Fruit fly (Drosophila melanogaster) whole organism, embryonic: ENCODE results near the gene CG13457.
A peak's percentile ranks its signal among the peaks of the same experiment; 100 is the strongest.

Experiments
- Aef1 ChIP-seq: fragments of 200-800 bp; sonication (Bioruptor generic); IDR thresholded peaks from 3 replicates; pipeline ENCODE4 v1.3.6; 2022; ENCODE audit warnings: missing biosample characterization, missing genetic modification characterization
- CG10147 ChIP-seq: fragments of 200-800 bp; sonication (Bioruptor generic); optimal IDR thresholded peaks from 2 replicates; lab custom pipeline; 2019; ENCODE audit warnings: missing biosample characterization, mild to moderate bottlenecking, missing genetic modification characterization, moderate library complexity
- CG10209 ChIP-seq: fragments of 200-800 bp; sonication (Bioruptor generic); optimal IDR thresholded peaks from 3 replicates; lab custom pipeline; 2017; ENCODE audit warnings: missing biosample characterization, mild to moderate bottlenecking, missing genetic modification characterization, missing genetic modification reagents
- CG10274 ChIP-seq: fragments of 200-800 bp; sonication (Bioruptor generic); optimal IDR thresholded peaks from 3 replicates; lab custom pipeline; 2017; ENCODE audit warnings: missing biosample characterization, mild to moderate bottlenecking, missing genetic modification characterization
- CG11247 ChIP-seq: fragments of 200-800 bp; sonication (Bioruptor generic); IDR thresholded peaks from 2 replicates; pipeline ENCODE4 v1.3.6; 2022; ENCODE audit warnings: missing biosample characterization, missing genetic modification characterization
- CG11560 ChIP-seq: fragments of 200-800 bp; sonication (Bioruptor generic); IDR thresholded peaks from 3 replicates; pipeline ENCODE4 v1.3.6; 2022; ENCODE audit warnings: missing biosample characterization, missing genetic modification characterization
- CG15479 ChIP-seq: fragments of 200-800 bp; sonication (Bioruptor generic); optimal IDR thresholded peaks from 3 replicates; lab custom pipeline; 2019; ENCODE audit warnings: missing biosample characterization, mild to moderate bottlenecking, missing genetic modification characterization, moderate library complexity
- CG16815 ChIP-seq: fragments of 200-800 bp; sonication (Bioruptor generic); optimal IDR thresholded peaks from 3 replicates; lab custom pipeline; 2017; ENCODE audit warnings: missing biosample characterization, mild to moderate bottlenecking, missing genetic modification characterization
- CG17328 ChIP-seq: fragments of 200-800 bp; sonication (Bioruptor generic); IDR thresholded peaks from 2 replicates; pipeline ENCODE4 v1.3.6; 2022; ENCODE audit warnings: missing biosample characterization, missing genetic modification characterization
- CG17385 ChIP-seq: fragments of 200-800 bp; sonication (Bioruptor generic); optimal IDR thresholded peaks from 3 replicates; lab custom pipeline; 2018; ENCODE audit warnings: missing biosample characterization, mild to moderate bottlenecking, missing genetic modification characterization
- CG18599 ChIP-seq: fragments of 200-800 bp; sonication (Bioruptor generic); optimal IDR thresholded peaks from 3 replicates; lab custom pipeline; 2017; ENCODE audit warnings: missing biosample characterization, missing genetic modification characterization, mild to moderate bottlenecking, moderate library complexity, missing genetic modification reagents
- CG30020 ChIP-seq: fragments of 200-800 bp; optimal IDR thresholded peaks from 2 replicates; lab custom pipeline; 2019; ENCODE audit warnings: missing biosample characterization, mild to moderate bottlenecking, missing genetic modification characterization, moderate library complexity
- CG3847 ChIP-seq: fragments of 200-800 bp; sonication (Bioruptor generic); IDR thresholded peaks from 2 replicates; pipeline ENCODE4 v1.3.6; 2022; ENCODE audit warnings: missing biosample characterization, missing genetic modification characterization
- CG5953 ChIP-seq: fragments of 200-800 bp; sonication (Bioruptor generic); IDR thresholded peaks from 2 replicates; pipeline ENCODE4 v1.3.6; 2022; ENCODE audit warnings: missing biosample characterization, missing genetic modification characterization
- CG6689 ChIP-seq: fragments of 200-800 bp; sonication (Bioruptor generic); IDR thresholded peaks from 2 replicates; pipeline ENCODE4 v1.3.6; 2022; ENCODE audit warnings: missing biosample characterization, missing genetic modification characterization
- CG8290 ChIP-seq, 3 experiments: fragments of 200-800 bp; sonication (Bioruptor generic); optimal IDR thresholded peaks; 2 replicates each; lab custom pipeline; 2016 to 2019; ENCODE audit warnings: missing biosample characterization in 3 of 3, missing genetic modification characterization in 3 of 3, mild to moderate bottlenecking in 2 of 3, moderate library complexity in 1 of 3
- CG9609 ChIP-seq: fragments of 200-800 bp; sonication (Bioruptor generic); optimal IDR thresholded peaks from 3 replicates; lab custom pipeline; 2016; ENCODE audit warnings: missing biosample characterization, missing genetic modification characterization
- Dbx ChIP-seq: fragments of 200-800 bp; sonication (Bioruptor generic); IDR thresholded peaks from 3 replicates; pipeline ENCODE4 v1.3.6; 2022; ENCODE audit warnings: missing biosample characterization, missing genetic modification characterization
- Ets65A ChIP-seq: fragments of 200-800 bp; sonication (Bioruptor generic); peaks from one replicate; lab custom pipeline; 2016; ENCODE audit warnings: missing biosample characterization, missing genetic modification characterization
- HHEX ChIP-seq: fragments of 200-800 bp; sonication (Bioruptor generic); optimal IDR thresholded peaks from 3 replicates; lab custom pipeline; 2017; ENCODE audit warnings: missing biosample characterization, mild to moderate bottlenecking, missing genetic modification characterization, missing genetic modification reagents
- Hr51 ChIP-seq, 2 experiments: fragments of 200-800 bp; sonication (Bioruptor generic); optimal IDR thresholded peaks; 2 replicates in 1 of 2; 3 replicates in 1 of 2; lab custom pipeline; 2016 to 2018; ENCODE audit warnings: missing biosample characterization in 2 of 2, missing genetic modification characterization in 2 of 2, mild to moderate bottlenecking in 1 of 2, moderate library complexity in 1 of 2
- Kr ChIP-seq: fragments of 200-800 bp; sonication (Bioruptor generic); optimal IDR thresholded peaks from 2 replicates; lab custom pipeline; 2017; ENCODE audit warnings: missing biosample characterization, mild to moderate bottlenecking, missing genetic modification characterization
- Lhr ChIP-seq: fragments of 200-800 bp; sonication (Bioruptor generic); optimal IDR thresholded peaks from 3 replicates; lab custom pipeline; 2017; ENCODE audit warnings: mild to moderate bottlenecking, missing biosample characterization, missing genetic modification reagents, missing genetic modification characterization
- Med ChIP-seq: fragments of 200-800 bp; sonication (Bioruptor generic); peaks from one replicate; lab custom pipeline; 2016; ENCODE audit warnings: missing biosample characterization, missing genetic modification characterization, mild to moderate bottlenecking, inconsistent platforms, moderate library complexity
- Myb ChIP-seq: fragments of 200-800 bp; sonication (Bioruptor generic); optimal IDR thresholded peaks from 2 replicates; lab custom pipeline; 2016; ENCODE audit warnings: missing biosample characterization, missing genetic modification characterization
- Sox102F ChIP-seq: fragments of 200-800 bp; sonication (Bioruptor generic); optimal IDR thresholded peaks from 2 replicates; lab custom pipeline; 2018; ENCODE audit warnings: missing biosample characterization, mild to moderate bottlenecking, missing genetic modification characterization, moderate library complexity
- Sry-β ChIP-seq: fragments of 200-800 bp; sonication (Bioruptor generic); optimal IDR thresholded peaks from 2 replicates; lab custom pipeline; 2018; ENCODE audit warnings: missing biosample characterization, mild to moderate bottlenecking, missing genetic modification characterization, moderate library complexity
- br ChIP-seq: fragments of >200 bp; optimal IDR thresholded peaks from 2 replicates; lab custom pipeline; 2017
- cato ChIP-seq: fragments of 200-800 bp; sonication (Bioruptor generic); optimal IDR thresholded peaks from 2 replicates; lab custom pipeline; 2016; ENCODE audit warnings: missing biosample characterization, missing genetic modification characterization, borderline replicate concordance
- chm ChIP-seq: fragments of 200-800 bp; sonication (Bioruptor generic); IDR thresholded peaks from 2 replicates; pipeline ENCODE4 v1.3.6; 2022; ENCODE audit warnings: missing biosample characterization, missing genetic modification characterization
- ci ChIP-seq: fragments of 200-800 bp; sonication (Bioruptor generic); IDR thresholded peaks from 3 replicates; pipeline ENCODE4 v1.3.6; 2022; ENCODE audit warnings: missing biosample characterization, missing genetic modification characterization
- crc ChIP-seq: fragments of 200-800 bp; sonication (Bioruptor generic); optimal IDR thresholded peaks from 2 replicates; lab custom pipeline; 2016; ENCODE audit warnings: missing biosample characterization, missing genetic modification characterization
- danr ChIP-seq: fragments of 200-800 bp; sonication (Bioruptor generic); IDR thresholded peaks from 2 replicates; pipeline ENCODE4 v1.3.6; 2022; ENCODE audit warnings: missing biosample characterization, missing genetic modification characterization
- dmrt11E ChIP-seq: fragments of 200-800 bp; sonication (Bioruptor generic); optimal IDR thresholded peaks from 3 replicates; lab custom pipeline; 2018; ENCODE audit warnings: missing biosample characterization, mild to moderate bottlenecking, missing genetic modification characterization, moderate library complexity
- gem ChIP-seq: fragments of 200-800 bp; sonication (Bioruptor generic); optimal IDR thresholded peaks from 2 replicates; lab custom pipeline; 2019; ENCODE audit warnings: missing biosample characterization, mild to moderate bottlenecking, missing genetic modification characterization, moderate library complexity
- gt ChIP-seq: fragments of 200-800 bp; sonication (Bioruptor generic); IDR thresholded peaks from 2 replicates; pipeline ENCODE4 v1.3.6; 2022; ENCODE audit warnings: missing biosample characterization, missing genetic modification characterization
- insv ChIP-seq, 2 experiments: fragments of 200-800 bp; sonication (Bioruptor generic); optimal IDR thresholded peaks; 3 replicates each; lab custom pipeline; 2016 to 2018; ENCODE audit warnings: missing biosample characterization in 2 of 2, missing genetic modification characterization in 2 of 2
- lbe ChIP-seq: fragments of 200-800 bp; sonication (Bioruptor generic); optimal IDR thresholded peaks from 2 replicates; lab custom pipeline; 2016; ENCODE audit warnings: missing biosample characterization, mild to moderate bottlenecking, missing genetic modification characterization
- lmd ChIP-seq: fragments of 200-800 bp; sonication (Bioruptor generic); IDR thresholded peaks from 2 replicates; pipeline ENCODE4 v1.3.6; 2022; ENCODE audit warnings: missing biosample characterization, missing genetic modification characterization
- pb ChIP-seq: fragments of 200-800 bp; sonication (Bioruptor generic); optimal IDR thresholded peaks from 3 replicates; lab custom pipeline; 2016; ENCODE audit warnings: missing biosample characterization, missing genetic modification characterization
- rib ChIP-seq: fragments of 200-800 bp; sonication (Bioruptor generic); IDR thresholded peaks from 2 replicates; pipeline ENCODE4 v1.3.6; 2022; ENCODE audit warnings: missing biosample characterization, missing genetic modification characterization
- salm ChIP-seq: fragments of 200-800 bp; sonication (Bioruptor generic); optimal IDR thresholded peaks from 2 replicates; lab custom pipeline; 2018; ENCODE audit warnings: missing biosample characterization, mild to moderate bottlenecking, missing genetic modification characterization
- slbo ChIP-seq: fragments of 200-800 bp; sonication (Bioruptor generic); IDR thresholded peaks from 2 replicates; pipeline ENCODE4 v1.3.6; 2022; ENCODE audit warnings: missing biosample characterization, missing genetic modification characterization
- sqz ChIP-seq: fragments of 200-800 bp; sonication (Bioruptor generic); optimal IDR thresholded peaks from 3 replicates; lab custom pipeline; 2018; ENCODE audit warnings: missing biosample characterization, mild to moderate bottlenecking, missing genetic modification characterization
- stc ChIP-seq: fragments of 200-800 bp; sonication (Bioruptor generic); IDR thresholded peaks from 2 replicates; pipeline ENCODE4 v1.3.6; 2022; ENCODE audit warnings: missing biosample characterization, missing genetic modification characterization
- tap ChIP-seq: fragments of 200-800 bp; optimal IDR thresholded peaks from 3 replicates; lab custom pipeline; 2019; ENCODE audit warnings: missing biosample characterization, mild to moderate bottlenecking, missing genetic modification characterization, moderate library complexity
- toy ChIP-seq: fragments of 200-800 bp; sonication (Bioruptor generic); IDR thresholded peaks from 2 replicates; pipeline ENCODE4 v1.3.6; 2022; ENCODE audit warnings: missing biosample characterization, missing genetic modification characterization
- tx ChIP-seq: fragments of 200-800 bp; sonication (Bioruptor generic); optimal IDR thresholded peaks from 2 replicates; lab custom pipeline; 2016; ENCODE audit warnings: missing biosample characterization, missing genetic modification characterization
- vvl ChIP-seq: fragments of 200-800 bp; sonication (Bioruptor generic); IDR thresholded peaks from 2 replicates; pipeline ENCODE4 v1.3.6; 2022; ENCODE audit warnings: missing biosample characterization, missing genetic modification characterization

CG13457 gene

dm6 chr3L:15104849-15105555, 26.2 kb downstream of the CG13457 start (continued):
- TF ChIP-seq CG11560 (tag; lab: Robert Waterston, UW), result peak; percentile 45; the same call in 1 of the 3 replicates
- no peak for TF ChIP-seq insv (GFP tag; optimal IDR thresholded peaks at IDR 0.05; lab: Kevin White, UChicago)
- peak; percentile 53 for TF ChIP-seq CG10209 (GFP tag; lab: Kevin White, UChicago)
- TF ChIP-seq CG9609, result peak; percentile 51
- TF ChIP-seq sqz (GFP tag; lab: Kevin White, UChicago), result peak; percentile 86
- TF ChIP-seq Kr (GFP tag; lab: Kevin White, UChicago), result no peak
- TF ChIP-seq gt (GFP tag; lab: Robert Waterston, UW), result 0 out of 2 replicates have a peak, but pooled peaks have one; percentile 61
- TF ChIP-seq slbo (GFP tag; lab: Robert Waterston, UW), result peak; percentile 60
- TF ChIP-seq CG8290 (GFP tag; optimal IDR thresholded peaks at IDR 0.05; lab: Kevin White, UChicago), result no peak
- TF ChIP-seq CG8290 (tag; optimal IDR thresholded peaks at IDR 0.05; lab: Kevin White, UChicago), result peak in 1 of 2 experiments; percentile 51
- no peak for TF ChIP-seq Sry-β
- no peak for TF ChIP-seq br (lab: Kevin White, UChicago)
- TF ChIP-seq CG17328 (GFP tag; lab: Robert Waterston, UW), result no peak
- TF ChIP-seq rib (GFP tag; lab: Robert Waterston, UW), result peak; percentile 27; the same call in 1 of the 2 replicates
- peak; percentile 35 for TF ChIP-seq Aef1
- TF ChIP-seq tap, result peak; percentile 28
- TF ChIP-seq crc (GFP tag; lab: Kevin White, UChicago), result peak; percentile 16
- TF ChIP-seq chm (GFP tag; lab: Robert Waterston, UW), result no peak
- peak; percentile 68 for TF ChIP-seq lmd
- peak; percentile 49; the same call in 1 of the 2 replicates for TF ChIP-seq danr (GFP tag; lab: Robert Waterston, UW)
- TF ChIP-seq CG10147 (GFP tag; lab: Kevin White, UChicago), result peak; percentile 35
- peak; percentile 51 for TF ChIP-seq HHEX
- TF ChIP-seq CG5953 (GFP tag; lab: Robert Waterston, UW), result peak; percentile 13; the same call in 1 of the 2 replicates
- TF ChIP-seq Myb (GFP tag; lab: Kevin White, UChicago), result peak; percentile 36
- peak; percentile 3 for TF ChIP-seq salm (tag; lab: Kevin White, UChicago)
- peak; percentile 8 for TF ChIP-seq CG10274 (GFP tag; lab: Kevin White, UChicago)
- peak; percentile 71 for TF ChIP-seq Sox102F (GFP tag; lab: Kevin White, UChicago)
- peak; percentile 61 for TF ChIP-seq CG17385 (GFP tag; lab: Kevin White, UChicago)
- peak; percentile 71 for TF ChIP-seq gem
- peak; percentile 83 for TF ChIP-seq Med (GFP tag; lab: Kevin White, UChicago)
- peak; percentile 6 for TF ChIP-seq tx (GFP tag; lab: Kevin White, UChicago)
- peak; percentile 0 for TF ChIP-seq cato
- no peak for TF ChIP-seq CG30020
- peak; percentile 51 for TF ChIP-seq CG11247 (GFP tag; lab: Robert Waterston, UW)
- TF ChIP-seq Hr51 (GFP tag; optimal IDR thresholded peaks at IDR 0.05; lab: Kevin White, UChicago), result peak in 1 of 2 experiments; percentile 69
- TF ChIP-seq ci, result no peak
- no peak for TF ChIP-seq CG15479
- TF ChIP-seq Ets65A (GFP tag; lab: Kevin White, UChicago), result peak; percentile 97
- TF ChIP-seq Lhr (GFP tag; lab: Kevin White, UChicago), result no peak
- TF ChIP-seq CG6689 (GFP tag; lab: Robert Waterston, UW), result peak; percentile 53
- peak; percentile 60 for TF ChIP-seq stc
- TF ChIP-seq CG18599, result peak; percentile 70
- peak; percentile 50 for TF ChIP-seq pb (GFP tag; lab: Kevin White, UChicago)
- no peak for TF ChIP-seq dmrt11E (tag; lab: Kevin White, UChicago)
- TF ChIP-seq lbe (GFP tag; lab: Kevin White, UChicago), result peak; percentile 59
- TF ChIP-seq CG3847, result peak; percentile 62
- TF ChIP-seq Dbx (GFP tag; lab: Robert Waterston, UW), result 0 out of 3 replicates have a peak, but pooled peaks have one; percentile 14
- peak; percentile 13 for TF ChIP-seq CG16815
- no peak for TF ChIP-seq toy (GFP tag; lab: Robert Waterston, UW)
- TF ChIP-seq vvl (GFP tag; lab: Robert Waterston, UW), result no peak; the same call in 1 of the 2 replicates
